Fruit fly (Drosophila melanogaster) whole organism, embryonic: Measurements from ENCODE around the gene CG1847.
A peak's percentile ranks its signal among the peaks of the same experiment; 100 is the strongest.

ENCODE experiments used
- Antp ChIP-seq: fragments of 200-800 bp; sonication (Bioruptor generic); optimal IDR thresholded peaks from 3 replicates; lab custom pipeline; 2016; ENCODE audit warnings: missing biosample characterization, missing genetic modification characterization
- Asciz ChIP-seq: fragments of 200-800 bp; sonication (Bioruptor generic); optimal IDR thresholded peaks from 2 replicates; lab custom pipeline; 2017; ENCODE audit warnings: missing biosample characterization, mild to moderate bottlenecking, missing genetic modification characterization, missing genetic modification reagents
- Atf-2 ChIP-seq: fragments of 200-800 bp; sonication (Bioruptor generic); optimal IDR thresholded peaks from 2 replicates; lab custom pipeline; 2016; ENCODE audit warnings: missing biosample characterization, missing genetic modification characterization
- Bdp1 ChIP-seq: fragments of 200-800 bp; sonication (Bioruptor generic); optimal IDR thresholded peaks from 3 replicates; lab custom pipeline; 2016; ENCODE audit warnings: missing biosample characterization, missing genetic modification characterization
- BtbVII ChIP-seq: fragments of 200-800 bp; sonication (Bioruptor generic); optimal IDR thresholded peaks from 3 replicates; lab custom pipeline; 2017; ENCODE audit warnings: missing biosample characterization, mild to moderate bottlenecking, missing genetic modification characterization
- CG10147 ChIP-seq: fragments of 200-800 bp; sonication (Bioruptor generic); optimal IDR thresholded peaks from 2 replicates; lab custom pipeline; 2019; ENCODE audit warnings: missing biosample characterization, mild to moderate bottlenecking, missing genetic modification characterization, moderate library complexity
- CG1024 ChIP-seq: fragments of 200-800 bp; sonication (Bioruptor generic); IDR thresholded peaks from 2 replicates; pipeline ENCODE4 v1.3.6; 2022; ENCODE audit warnings: missing biosample characterization, missing genetic modification characterization
- CG10654 ChIP-seq: fragments of 200-800 bp; sonication (Bioruptor generic); optimal IDR thresholded peaks from 2 replicates; lab custom pipeline; 2016; ENCODE audit warnings: missing biosample characterization, missing genetic modification characterization
- CG10959 ChIP-seq: fragments of 200-800 bp; sonication (Bioruptor generic); IDR thresholded peaks from 2 replicates; pipeline ENCODE4 v1.3.6; 2022; ENCODE audit warnings: missing biosample characterization, missing genetic modification characterization
- CG11085 ChIP-seq: fragments of 200-800 bp; sonication (Bioruptor generic); IDR thresholded peaks from 2 replicates; pipeline ENCODE4 v1.3.6; 2022; ENCODE audit warnings: missing biosample characterization, missing genetic modification characterization
- CG13287 ChIP-seq: fragments of 200-800 bp; sonication (Bioruptor generic); IDR thresholded peaks from 2 replicates; pipeline ENCODE4 v1.3.6; 2022; ENCODE audit warnings: missing biosample characterization, missing genetic modification characterization; ENCODE audit not compliant: partially characterized antibody
- CG13296 ChIP-seq: fragments of 200-800 bp; sonication (Bioruptor generic); optimal IDR thresholded peaks from 3 replicates; lab custom pipeline; 2018; ENCODE audit warnings: missing biosample characterization, mild to moderate bottlenecking, missing genetic modification characterization
- CG13624 ChIP-seq: fragments of 200-800 bp; sonication (Bioruptor generic); optimal IDR thresholded peaks from 2 replicates; lab custom pipeline; 2016; ENCODE audit warnings: missing biosample characterization, missing genetic modification characterization
- CG18619 ChIP-seq: fragments of 200-800 bp; sonication (Bioruptor generic); optimal IDR thresholded peaks from 3 replicates; lab custom pipeline; 2017; ENCODE audit warnings: missing biosample characterization, mild to moderate bottlenecking, missing genetic modification characterization
- CG2889 ChIP-seq: fragments of 200-800 bp; sonication (Bioruptor generic); IDR thresholded peaks from 3 replicates; pipeline ENCODE4 v1.3.6; 2022; ENCODE audit warnings: missing biosample characterization, missing genetic modification characterization
- CG4424 ChIP-seq: fragments of 200-800 bp; sonication (Bioruptor generic); optimal IDR thresholded peaks from 3 replicates; lab custom pipeline; 2016; ENCODE audit warnings: missing biosample characterization, missing genetic modification characterization
- CG5245 ChIP-seq: fragments of 200-800 bp; sonication (Bioruptor generic); optimal IDR thresholded peaks from 3 replicates; lab custom pipeline; 2016; ENCODE audit warnings: missing biosample characterization, missing genetic modification characterization
- CG7271 ChIP-seq: fragments of 200-800 bp; sonication (Bioruptor generic); optimal IDR thresholded peaks from 2 replicates; lab custom pipeline; 2018; ENCODE audit warnings: missing biosample characterization, mild to moderate bottlenecking, missing genetic modification characterization, moderate library complexity
- CG7928 ChIP-seq: fragments of 200-800 bp; sonication (Bioruptor generic); optimal IDR thresholded peaks from 2 replicates; lab custom pipeline; 2017; ENCODE audit warnings: missing biosample characterization, mild to moderate bottlenecking, missing genetic modification characterization
- CG8765 ChIP-seq: fragments of 200-800 bp; sonication (Bioruptor generic); IDR thresholded peaks from 2 replicates; pipeline ENCODE4 v1.3.6; 2022; ENCODE audit warnings: missing biosample characterization, missing genetic modification characterization
- CG8924 ChIP-seq: fragments of 200-800 bp; optimal IDR thresholded peaks from 3 replicates; lab custom pipeline; 2019; ENCODE audit warnings: missing biosample characterization, mild to moderate bottlenecking, missing genetic modification characterization, moderate library complexity
- CG9609 ChIP-seq: fragments of 200-800 bp; sonication (Bioruptor generic); optimal IDR thresholded peaks from 3 replicates; lab custom pipeline; 2016; ENCODE audit warnings: missing biosample characterization, missing genetic modification characterization
- CG9932 ChIP-seq: fragments of 200-800 bp; sonication (Bioruptor generic); IDR thresholded peaks from 2 replicates; pipeline ENCODE4 v1.3.6; 2022; ENCODE audit warnings: missing biosample characterization, missing genetic modification characterization
- CTCF ChIP-seq: fragments of 200-800 bp; sonication (Bioruptor generic); optimal IDR thresholded peaks from 2 replicates; lab custom pipeline; 2017; ENCODE audit warnings: missing biosample characterization, mild to moderate bottlenecking, missing genetic modification characterization, moderate library complexity
- D ChIP-seq, 2 experiments: fragments of 200-800 bp in 1 of 2; fragments of >200 bp in 1 of 2; sonication (Bioruptor generic) in 1 of 2; optimal IDR thresholded peaks; 2 replicates in 1 of 2; 3 replicates in 1 of 2; lab custom pipeline; 2017; ENCODE audit warnings: mild to moderate bottlenecking in 1 of 2, missing biosample characterization in 1 of 2, missing genetic modification characterization in 1 of 2, missing genetic modification reagents in 1 of 2
- Doc3 ChIP-seq: fragments of 200-800 bp; sonication (Bioruptor generic); IDR thresholded peaks from 3 replicates; pipeline ENCODE4 v1.3.6; 2022; ENCODE audit warnings: missing biosample characterization, missing genetic modification characterization; ENCODE audit not compliant: partially characterized antibody
- Dref ChIP-seq: fragments of 200-800 bp; sonication (Bioruptor generic); IDR thresholded peaks from 2 replicates; pipeline ENCODE4 v1.3.6; 2022; ENCODE audit warnings: missing biosample characterization, missing genetic modification characterization
- E2f2 ChIP-seq: fragments of 200-800 bp; sonication (Bioruptor generic); IDR thresholded peaks from 2 replicates; pipeline ENCODE4 v1.3.6; 2022; ENCODE audit warnings: missing biosample characterization, missing genetic modification characterization
- Jarid2 ChIP-seq: fragments of 200-800 bp; sonication (Bioruptor generic); optimal IDR thresholded peaks from 3 replicates; lab custom pipeline; 2017; ENCODE audit warnings: mild to moderate bottlenecking, missing biosample characterization, missing genetic modification reagents, missing genetic modification characterization
- Max ChIP-seq: fragments of 200-800 bp; sonication (Bioruptor generic); optimal IDR thresholded peaks from 2 replicates; lab custom pipeline; 2016; ENCODE audit warnings: missing biosample characterization, mild to moderate bottlenecking, missing genetic modification characterization
- Mrtf ChIP-seq: fragments of 200-800 bp; sonication (Bioruptor generic); IDR thresholded peaks from 3 replicates; pipeline ENCODE4 v1.3.6; 2022; ENCODE audit warnings: missing biosample characterization, missing genetic modification characterization
- Oli ChIP-seq: fragments of 200-800 bp; sonication (Bioruptor generic); optimal IDR thresholded peaks from 2 replicates; lab custom pipeline; 2018; ENCODE audit warnings: missing biosample characterization, mild to moderate bottlenecking, missing genetic modification characterization, moderate library complexity
- PHDP ChIP-seq: fragments of 200-800 bp; sonication (Bioruptor generic); optimal IDR thresholded peaks from 3 replicates; lab custom pipeline; 2018; ENCODE audit warnings: missing biosample characterization, mild to moderate bottlenecking, missing genetic modification characterization, moderate library complexity
- Ssrp ChIP-seq: fragments of 200-800 bp; sonication (Bioruptor generic); optimal IDR thresholded peaks from 2 replicates; lab custom pipeline; 2018; ENCODE audit warnings: missing biosample characterization, mild to moderate bottlenecking, missing genetic modification characterization, moderate library complexity
- abd-A ChIP-seq: fragments of 200-800 bp; sonication (Bioruptor generic); optimal IDR thresholded peaks from 3 replicates; lab custom pipeline; 2019; ENCODE audit warnings: missing biosample characterization, mild to moderate bottlenecking, missing genetic modification characterization, moderate library complexity
- ac ChIP-seq: fragments of 200-800 bp; sonication (Bioruptor generic); optimal IDR thresholded peaks from 3 replicates; lab custom pipeline; 2017; ENCODE audit warnings: missing biosample characterization, mild to moderate bottlenecking, missing genetic modification characterization
- bbx ChIP-seq: fragments of 200-800 bp; sonication (Bioruptor generic); IDR thresholded peaks from 2 replicates; pipeline ENCODE4 v1.3.6; 2022; ENCODE audit warnings: missing biosample characterization, missing genetic modification characterization; ENCODE audit not compliant: partially characterized antibody
- br ChIP-seq: fragments of >200 bp; optimal IDR thresholded peaks from 2 replicates; lab custom pipeline; 2017
- caup ChIP-seq: fragments of 200-800 bp; sonication (Bioruptor generic); optimal IDR thresholded peaks from 3 replicates; lab custom pipeline; 2017; ENCODE audit warnings: missing biosample characterization, mild to moderate bottlenecking, missing genetic modification characterization, moderate library complexity; ENCODE audit not compliant: severe bottlenecking
- chn ChIP-seq: fragments of 200-800 bp; sonication (Bioruptor generic); optimal IDR thresholded peaks from 2 replicates; lab custom pipeline; 2016; ENCODE audit warnings: missing biosample characterization, missing genetic modification characterization
- ci ChIP-seq: fragments of 200-800 bp; sonication (Bioruptor generic); IDR thresholded peaks from 3 replicates; pipeline ENCODE4 v1.3.6; 2022; ENCODE audit warnings: missing biosample characterization, missing genetic modification characterization
- dmrt99B ChIP-seq: fragments of 200-800 bp; sonication (Bioruptor generic); optimal IDR thresholded peaks from 2 replicates; lab custom pipeline; 2018; ENCODE audit warnings: missing biosample characterization, mild to moderate bottlenecking, missing genetic modification characterization, moderate library complexity
- emc ChIP-seq: fragments of 200-800 bp; sonication (Bioruptor generic); optimal IDR thresholded peaks from 2 replicates; lab custom pipeline; 2016; ENCODE audit warnings: missing biosample characterization, missing genetic modification characterization
- fd96Cb ChIP-seq: fragments of 200-800 bp; sonication (Bioruptor generic); optimal IDR thresholded peaks from 2 replicates; lab custom pipeline; 2018; ENCODE audit warnings: missing biosample characterization, mild to moderate bottlenecking, missing genetic modification characterization, moderate library complexity
- hbn ChIP-seq: fragments of 200-800 bp; sonication (Bioruptor generic); IDR thresholded peaks from 2 replicates; pipeline ENCODE4 v1.3.6; 2022; ENCODE audit warnings: missing biosample characterization, missing genetic modification characterization; ENCODE audit not compliant: partially characterized antibody
- hth ChIP-seq: fragments of >200 bp; optimal IDR thresholded peaks from 2 replicates; lab custom pipeline; 2017; ENCODE audit warnings: inconsistent platforms
- klu ChIP-seq: fragments of 200-800 bp; sonication (Bioruptor generic); IDR thresholded peaks from 2 replicates; pipeline ENCODE4 v1.3.6; 2022; ENCODE audit warnings: missing biosample characterization, missing genetic modification characterization
- knrl ChIP-seq: fragments of 200-800 bp; sonication (Bioruptor generic); IDR thresholded peaks from 3 replicates; pipeline ENCODE4 v1.3.6; 2022; ENCODE audit warnings: missing biosample characterization, missing genetic modification characterization; ENCODE audit not compliant: partially characterized antibody
- otp ChIP-seq: fragments of 200-800 bp; sonication (Bioruptor generic); IDR thresholded peaks from 3 replicates; pipeline ENCODE4, ENCODE4 v1.3.6; 2022; ENCODE audit warnings: missing biosample characterization, missing genetic modification characterization
- pros ChIP-seq: fragments of 200-800 bp; sonication (Bioruptor generic); optimal IDR thresholded peaks from 3 replicates; lab custom pipeline; 2019; ENCODE audit warnings: missing biosample characterization, mild to moderate bottlenecking, missing genetic modification characterization, moderate library complexity
- ro ChIP-seq: fragments of 200-800 bp; sonication (Bioruptor generic); IDR thresholded peaks from 2 replicates; pipeline ENCODE4 v1.3.6; 2022; ENCODE audit warnings: missing biosample characterization, missing genetic modification characterization
- wdn ChIP-seq: fragments of 200-800 bp; sonication (Bioruptor generic); IDR thresholded peaks from 2 replicates; pipeline ENCODE4 v1.3.6; 2022; ENCODE audit warnings: missing biosample characterization, missing genetic modification characterization

CG1847 gene

DNA sequence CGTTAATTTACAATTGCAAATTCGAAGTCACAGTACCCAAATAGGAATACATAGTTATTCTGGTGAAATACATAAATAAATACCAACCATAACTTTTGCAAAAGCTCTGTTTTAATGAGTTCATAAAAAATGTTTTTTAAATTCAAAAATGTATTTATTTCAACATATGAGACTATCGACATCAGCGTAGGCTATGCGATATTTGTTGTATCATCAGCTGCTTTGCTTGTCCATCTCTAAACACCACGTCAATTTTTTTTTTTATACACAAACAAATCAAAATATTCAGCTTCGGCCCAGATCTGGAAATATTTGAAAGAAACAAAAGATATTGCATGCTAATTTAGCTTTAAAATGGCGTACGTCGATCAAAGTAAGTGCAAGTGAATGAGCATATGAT is 19.2 kb downstream of the CG1847 start, which contains the start of gene CG1840 (continued):
- TF ChIP-seq BtbVII (GFP tag; lab: Kevin White, UChicago) (no peak), CG18619 (GFP tag; lab: Kevin White, UChicago) (no peak), CG1024 (GFP tag; lab: Robert Waterston, UW) (no peak), Bdp1 (no peak), dmrt99B (no peak), br (lab: Kevin White, UChicago) (no peak), CG7928 (GFP tag; lab: Kevin White, UChicago) (no peak), pros (no peak), CG4424 (GFP tag; lab: Kevin White, UChicago) (no peak), ci (GFP tag; lab: Robert Waterston, UW) (no peak), CG9932 (GFP tag; lab: Robert Waterston, UW) (peak; percentile 57), Max (GFP tag; lab: Kevin White, UChicago) (no peak), CTCF (GFP tag; lab: Kevin White, UChicago) (no peak), PHDP (tag; lab: Kevin White, UChicago) (peak; percentile 0), Ssrp (no peak), CG8765 (no peak), CG9609 (GFP tag; lab: Kevin White, UChicago) (no peak), hbn (GFP tag; lab: Robert Waterston, UW) (peak; percentile 77), Dref (GFP tag; lab: Robert Waterston, UW) (peak; percentile 48), wdn (no peak), D (optimal IDR thresholded peaks at IDR 0.05; lab: Kevin White, UChicago) (no peak), D (GFP tag; optimal IDR thresholded peaks at IDR 0.05; lab: Kevin White, UChicago) (no peak), ro (GFP tag; lab: Robert Waterston, UW) (no peak), fd96Cb (tag; lab: Kevin White, UChicago) (no peak), abd-A (tag; lab: Kevin White, UChicago) (no peak), CG10147 (GFP tag; lab: Kevin White, UChicago) (no peak), emc (GFP tag; lab: Kevin White, UChicago) (no peak), CG13296 (no peak), CG13624 (GFP tag; lab: Kevin White, UChicago) (no peak), chn (no peak), CG11085 (no peak), CG13287 (GFP tag; lab: Robert Waterston, UW) (peak; percentile 85), CG10654 (GFP tag; lab: Kevin White, UChicago) (no peak), hth (lab: Kevin White, UChicago) (no peak), Jarid2 (GFP tag; lab: Kevin White, UChicago) (no peak), CG10959 (GFP tag; lab: Robert Waterston, UW) (no peak), Asciz (GFP tag; lab: Kevin White, UChicago) (no peak), Mrtf (GFP tag; lab: Robert Waterston, UW) (no peak), Doc3 (GFP tag; lab: Robert Waterston, UW) (peak; percentile 77), CG7271 (tag; lab: Kevin White, UChicago) (no peak), ac (GFP tag; lab: Kevin White, UChicago) (no peak), otp (no peak), E2f2 (GFP tag; lab: Robert Waterston, UW) (0 out of 2 replicates have a peak, but pooled peaks have one; percentile 20), Antp (GFP tag; lab: Kevin White, UChicago) (no peak), klu (GFP tag; lab: Robert Waterston, UW) (no peak), Atf-2 (GFP tag; lab: Kevin White, UChicago) (no peak), bbx (GFP tag; lab: Robert Waterston, UW) (peak; percentile 74), CG2889 (GFP tag; lab: Robert Waterston, UW) (no peak), Oli (tag; lab: Kevin White, UChicago) (no peak), CG5245 (no peak), knrl (GFP tag; lab: Robert Waterston, UW) (peak; percentile 69; the same call in 2 of the 3 replicates), caup (GFP tag; lab: Kevin White, UChicago) (no peak), CG8924 (tag; lab: Kevin White, UChicago) (no peak)
